Fruit fly (Drosophila melanogaster) S2 (cell line): Measurements from ENCODE around the gene VGlut.
A peak's percentile ranks its signal among the peaks of the same experiment; 100 is the strongest.

Experiments
- CG8478 ChIP-seq: fragments of >200 bp; optimal IDR thresholded peaks from 2 replicates; lab custom pipeline; 2018
- CTCF ChIP-seq, 2 experiments: fragments of >200 bp; optimal IDR thresholded peaks; 2 replicates each; lab custom pipeline; 2018

DNA sequence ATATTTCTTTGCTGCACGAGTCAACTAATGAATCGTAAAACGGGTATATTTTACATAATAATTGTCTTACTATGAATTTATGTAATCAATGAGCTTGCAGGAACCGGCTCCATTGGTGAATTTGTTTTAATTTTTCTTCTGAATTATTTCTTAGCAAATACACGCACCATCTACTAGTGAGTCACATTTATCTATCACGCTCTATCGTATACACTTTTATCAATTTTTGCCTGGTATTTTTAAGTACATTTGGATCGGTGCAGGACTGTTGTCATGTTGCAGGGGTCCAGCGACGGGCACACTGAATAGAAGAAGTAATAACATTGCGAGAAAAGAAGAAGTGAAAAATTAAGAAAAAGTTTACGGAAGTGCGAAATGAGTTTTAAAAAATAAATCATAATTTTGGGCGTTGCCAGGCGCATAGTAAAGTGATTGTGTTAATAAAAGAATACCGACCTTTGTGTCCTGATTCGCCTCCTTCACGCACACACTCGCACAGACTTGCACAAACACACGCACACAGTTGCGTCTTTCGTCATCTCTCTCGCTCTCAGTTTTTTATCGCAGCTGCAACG lies 34.9 kb upstream of the VGlut start, which contains the start of the genes Rab5 and Axud1:
- TF ChIP-seq CTCF (optimal IDR thresholded peaks at IDR 0.05; lab: Kevin White, UChicago) (peak in 1 of 2 experiments; percentile 2), CG8478 (lab: Kevin White, UChicago) (no peak)
